Worm (Caenorhabditis elegans) whole organism, L2 larva: ENCODE data around the gene C03A7.13.

Experiments used
- ZK546.5 ChIP-seq: sonication (generic microtip); optimal IDR thresholded peaks from 2 replicates; lab custom pipeline; 2017; ENCODE audit warnings: missing biosample characterization, missing genetic modification characterization
- ama-1 ChIP-seq: fragments of 150-350 bp; optimal IDR thresholded peaks from 2 replicates; lab custom pipeline; 2018; ENCODE audit warnings: inconsistent platforms
- ceh-16 ChIP-seq: fragments of 150-350 bp; optimal IDR thresholded peaks from 2 replicates; lab custom pipeline; 2014; ENCODE audit warnings: missing biosample characterization, missing genetic modification characterization
- elt-3 ChIP-seq: sonication (generic microtip); optimal IDR thresholded peaks from 2 replicates; lab custom pipeline; 2017; ENCODE audit warnings: missing biosample characterization, missing genetic modification characterization
- lin-13 ChIP-seq: fragments of 150-350 bp; optimal IDR thresholded peaks from 2 replicates; lab custom pipeline; 2014; ENCODE audit warnings: missing biosample characterization, missing genetic modification reagents, missing genetic modification characterization
- lsy-2 ChIP-seq, 2 experiments: fragments of 150-350 bp in 1 of 2; sonication (generic microtip) in 1 of 2; optimal IDR thresholded peaks; 2 replicates each; lab custom pipeline; 2014 to 2017; ENCODE audit warnings: missing biosample characterization in 2 of 2, missing genetic modification characterization in 2 of 2
- nhr-237 ChIP-seq: fragments of 150-350 bp; optimal IDR thresholded peaks from 2 replicates; lab custom pipeline; 2014; ENCODE audit warnings: missing biosample characterization, missing genetic modification characterization
- unc-62 ChIP-seq: fragments of 150-350 bp; optimal IDR thresholded peaks from 2 replicates; lab custom pipeline; 2014; ENCODE audit warnings: missing biosample characterization, missing genetic modification reagents, missing genetic modification characterization
- ztf-11 ChIP-seq: sonication (generic microtip); optimal IDR thresholded peaks from 2 replicates; lab custom pipeline; 2017; ENCODE audit warnings: missing biosample characterization, missing genetic modification characterization
- ztf-4 ChIP-seq: fragments of 150-350 bp; optimal IDR thresholded peaks from 2 replicates; lab custom pipeline; 2014; ENCODE audit warnings: missing biosample characterization, missing genetic modification characterization

DNA sequence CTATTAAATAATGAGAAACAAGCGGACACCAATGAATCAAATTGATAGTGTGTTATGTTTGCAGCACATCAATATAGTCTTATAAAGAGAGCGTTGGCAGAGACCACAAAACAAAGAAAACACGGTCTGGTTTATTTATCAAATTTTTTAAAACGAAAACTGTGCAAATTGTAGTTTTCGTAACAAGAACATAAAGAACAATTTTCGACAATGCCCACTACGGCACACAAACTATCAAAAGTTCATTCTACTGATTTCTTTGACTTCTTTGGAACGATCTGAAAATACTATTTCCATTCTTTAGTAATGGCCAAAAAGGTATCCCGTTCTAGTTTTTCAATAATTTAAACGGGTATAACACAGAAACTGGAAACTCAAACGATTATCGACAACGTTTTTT, 44.8 kb upstream of the C03A7.13 start, which contains the start of gene cest-35.2:
- TF ChIP-seq lin-13 (GFP tag; lab: Kevin White, UChicago) (no peak), elt-3 (tag; lab: Kevin White, UChicago) (no peak), lsy-2 (tag; optimal IDR thresholded peaks at IDR 0.05; lab: Kevin White, UChicago) (no peak), ztf-4 (tag; lab: Kevin White, UChicago) (no peak), ama-1 (no peak), nhr-237 (tag; lab: Kevin White, UChicago) (no peak), ceh-16 (no peak), ztf-11 (no peak), unc-62 (GFP tag; lab: Kevin White, UChicago) (no peak), ZK546.5 (tag; lab: Kevin White, UChicago) (no peak)
